Fruit fly (Drosophila melanogaster): ENCODE data around the gene indra.

Gene indra

dm6 chr3L:1334571-1335427 is 7.4 kb downstream of the indra start, which contains the start of the genes Hmbs and CG2211 (continued):
- TF ChIP-seq spab (GFP tag; optimal IDR thresholded peaks at IDR 0.05) = no peak
- peak; percentile 58 for TF ChIP-seq Lpt (GFP tag; optimal IDR thresholded peaks at IDR 0.05)
- TF ChIP-seq esn (GFP tag; optimal IDR thresholded peaks at IDR 0.05) = peak; percentile 76
- TF ChIP-seq CG6808 (GFP tag; optimal IDR thresholded peaks at IDR 0.05) = peak; percentile 74
- peak; percentile 81 for TF ChIP-seq CG6163 (GFP tag; IDR thresholded peaks at IDR 0.05)
- no peak for TF ChIP-seq pdm3 (GFP tag; optimal IDR thresholded peaks at IDR 0.05)
- no peak for TF ChIP-seq net (GFP tag; optimal IDR thresholded peaks at IDR 0.05)
- TF ChIP-seq CG6276 (GFP tag; optimal IDR thresholded peaks at IDR 0.05) = no peak
- no peak for TF ChIP-seq CG11762 (GFP tag; optimal IDR thresholded peaks at IDR 0.05; ENCODE audit: insufficient read depth)
- peak; percentile 83 for TF ChIP-seq CG3032 (tag; optimal IDR thresholded peaks at IDR 0.05)
- no peak for TF ChIP-seq Smox (GFP tag; optimal IDR thresholded peaks at IDR 0.05)
- peak; percentile 16 for TF ChIP-seq fd85E (GFP tag; optimal IDR thresholded peaks at IDR 0.05)
- peak; percentile 81 for TF ChIP-seq Ets96B (tag; optimal IDR thresholded peaks at IDR 0.05)
- TF ChIP-seq Hr4 (GFP tag; optimal IDR thresholded peaks at IDR 0.05) = no peak
- peak; percentile 34 for TF ChIP-seq dac (GFP tag; optimal IDR thresholded peaks at IDR 0.05)
- TF ChIP-seq CG32006 (GFP tag; optimal IDR thresholded peaks at IDR 0.05) = no peak

- no peak for TF ChIP-seq CG6163 (GFP tag; IDR thresholded peaks at IDR 0.05)
- TF ChIP-seq CG8319 (GFP tag; optimal IDR thresholded peaks at IDR 0.05) = no peak
- TF ChIP-seq fd59A (GFP tag; optimal IDR thresholded peaks at IDR 0.05) = no peak
- TF ChIP-seq Blimp-1 (GFP tag; optimal IDR thresholded peaks at IDR 0.05) = no peak
- TF ChIP-seq dac (GFP tag; optimal IDR thresholded peaks at IDR 0.05) = no peak
- no peak for TF ChIP-seq Ets21C (GFP tag; optimal IDR thresholded peaks at IDR 0.05)
- no peak for TF ChIP-seq CG4318 (GFP tag; optimal IDR thresholded peaks at IDR 0.05)
- TF ChIP-seq CG10669 (GFP tag; optimal IDR thresholded peaks at IDR 0.05) = no peak
- TF ChIP-seq spab (GFP tag; optimal IDR thresholded peaks at IDR 0.05) = no peak
- TF ChIP-seq CG11762 (GFP tag; optimal IDR thresholded peaks at IDR 0.05; ENCODE audit: insufficient read depth) = no peak
- no peak for TF ChIP-seq vri (GFP tag; optimal IDR thresholded peaks at IDR 0.05)
- TF ChIP-seq CG15336 (GFP tag; IDR thresholded peaks at IDR 0.05) = no peak
- TF ChIP-seq CG32006 (GFP tag; optimal IDR thresholded peaks at IDR 0.05) = no peak
Measured at dm6 chr3L:1332973-1333372, 9.2 kb downstream of the indra start, which contains the start of gene msd5. Gene msd5, minus strand, starts transcription at chr3L:1333146.

DNA sequence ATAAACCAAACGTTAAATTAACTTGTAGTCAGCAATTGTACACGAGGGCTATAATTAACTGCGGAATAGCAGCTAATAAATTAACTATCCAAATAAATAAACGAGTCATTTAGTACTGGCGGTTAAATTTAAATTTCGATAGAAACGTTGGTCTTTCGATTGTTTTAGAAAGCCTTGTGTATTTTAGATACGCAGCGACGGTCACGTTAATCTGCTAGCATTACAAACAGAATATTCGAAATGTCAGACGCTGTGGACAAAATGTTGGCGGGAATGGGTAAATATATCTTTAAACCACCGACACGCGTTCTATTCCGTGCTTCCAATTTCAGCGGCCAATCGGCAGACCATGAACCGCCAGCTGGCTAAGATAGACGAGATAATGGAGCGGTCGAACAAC is 10.7 kb downstream of the indra start, which contains the start of gene msd1:
TSS of gene msd1 (plus strand) at position 203 of the 400 bp plus-strand sequence.
- TF ChIP-seq fkh (GFP tag; optimal IDR thresholded peaks at IDR 0.05) (peak; percentile 40), CG8119 (GFP tag; IDR thresholded peaks at IDR 0.05) (no peak), dac (GFP tag; optimal IDR thresholded peaks at IDR 0.05) (no peak), Sox14 (GFP tag; optimal IDR thresholded peaks at IDR 0.05) (no peak), Sox102F (GFP tag; optimal IDR thresholded peaks at IDR 0.05) (no peak), Lpt (GFP tag; optimal IDR thresholded peaks at IDR 0.05) (no peak), CG6854 (GFP tag; optimal IDR thresholded peaks at IDR 0.05) (no peak)

dm6 chr3L:1330420-1330819 is 11.8 kb downstream of the indra start:
- TF ChIP-seq eg (GFP tag; IDR thresholded peaks at IDR 0.05) (0 out of 3 replicates have a peak, but pooled peaks have one; percentile 34), achi (GFP tag; optimal IDR thresholded peaks at IDR 0.05) (peak; percentile 10), Eip78C (GFP tag) (peak; percentile 61), CG31627 (GFP tag; optimal IDR thresholded peaks at IDR 0.05) (peak; percentile 21), CG6163 (GFP tag; IDR thresholded peaks at IDR 0.05) (no peak), OdsH (GFP tag; optimal IDR thresholded peaks at IDR 0.05) (no peak), Hr39 (GFP tag; optimal IDR thresholded peaks at IDR 0.05) (no peak), esn (GFP tag; optimal IDR thresholded peaks at IDR 0.05) (peak; percentile 29)

Measured in whole organism, prepupa.